Worm (Caenorhabditis elegans): ENCODE data around the gene mltn-12.

- TF ChIP-seq dmd-4 (tag; optimal IDR thresholded peaks at IDR 0.05; ENCODE audit: borderline replicate concordance) (no peak), pha-4 (tag; optimal IDR thresholded peaks at IDR 0.05) (no peak), ztf-16 (tag; optimal IDR thresholded peaks at IDR 0.05) (no peak), unc-86 (tag; optimal IDR thresholded peaks at IDR 0.05) (no peak), ceh-9 (tag; optimal IDR thresholded peaks at IDR 0.05) (no peak), ceh-34 (tag; optimal IDR thresholded peaks at IDR 0.05) (no peak), nfya-1 (tag; optimal IDR thresholded peaks at IDR 0.05) (no peak), ama-1 (optimal IDR thresholded peaks at IDR 0.05) (no peak), hlh-15 (tag; optimal IDR thresholded peaks at IDR 0.05) (no peak)
These were observed 7.8 kb downstream of the mltn-12 start for ce11 chrIV:9000664-9001063.
